Fruit fly (Drosophila melanogaster) whole organism, pupa: Measurements from ENCODE around the gene CG46310.

Experiments used
- CG13204 ChIP-seq: fragments of 200-800 bp; sonication (Bioruptor generic); optimal IDR thresholded peaks from 2 replicates; lab custom pipeline; 2018; ENCODE audit warnings: missing biosample characterization, mild to moderate bottlenecking, missing genetic modification characterization, moderate library complexity
- CG34367 ChIP-seq: fragments of 200-800 bp; sonication (Bioruptor generic); optimal IDR thresholded peaks from 2 replicates; lab custom pipeline; 2018; ENCODE audit warnings: missing biosample characterization, mild to moderate bottlenecking, missing genetic modification characterization
- CG8301 ChIP-seq: fragments of 200-800 bp; sonication (Bioruptor generic); optimal IDR thresholded peaks from 2 replicates; lab custom pipeline; 2018; ENCODE audit warnings: missing biosample characterization, mild to moderate bottlenecking, missing genetic modification characterization
- Pif1B ChIP-seq: fragments of 200-800 bp; sonication (Bioruptor generic); optimal IDR thresholded peaks from 3 replicates; lab custom pipeline; 2016; ENCODE audit warnings: missing biosample characterization, missing genetic modification characterization
- Snoo ChIP-seq: fragments of 200-800 bp; sonication (Bioruptor generic); optimal IDR thresholded peaks from 3 replicates; lab custom pipeline; 2017; ENCODE audit warnings: missing biosample characterization, mild to moderate bottlenecking, missing genetic modification characterization, inconsistent platforms

- TF ChIP-seq Pif1B (GFP tag; lab: Kevin White, UChicago) = no peak
- no peak for TF ChIP-seq CG13204 (GFP tag; lab: Kevin White, UChicago)
- no peak for TF ChIP-seq CG8301 (tag; lab: Kevin White, UChicago)
- TF ChIP-seq CG34367 = no peak
- no peak for TF ChIP-seq Snoo
These were observed 3.8 kb downstream of the CG46310 start for dm6 chr3R:23177457-23177856.
